Worm (Caenorhabditis elegans) whole organism, L3 larva: ENCODE results near the gene srh-287.

Experiments used
- R02D3.7 ChIP-seq: fragments of 150-350 bp; optimal IDR thresholded peaks from 2 replicates; lab custom pipeline; 2014; ENCODE audit warnings: missing biosample characterization, missing genetic modification characterization
- ZK546.5 ChIP-seq: sonication (generic microtip); optimal IDR thresholded peaks from 2 replicates; lab custom pipeline; 2017; ENCODE audit warnings: missing biosample characterization, missing genetic modification characterization
- aly-2 ChIP-seq: fragments of 150-350 bp; optimal IDR thresholded peaks from 2 replicates; lab custom pipeline; 2014; ENCODE audit warnings: missing biosample characterization, missing genetic modification characterization
- ama-1 ChIP-seq: fragments of 150-350 bp; optimal IDR thresholded peaks from 2 replicates; lab custom pipeline; 2018
- ceh-16 ChIP-seq: sonication (generic microtip); optimal IDR thresholded peaks from 2 replicates; lab custom pipeline; 2017; ENCODE audit warnings: missing biosample characterization, missing genetic modification characterization
- ceh-82 ChIP-seq: fragments of 150-350 bp; optimal IDR thresholded peaks from 2 replicates; lab custom pipeline; 2014; ENCODE audit warnings: missing biosample characterization, missing genetic modification characterization
- ceh-9 ChIP-seq: sonication (generic microtip); optimal IDR thresholded peaks from 2 replicates; lab custom pipeline; 2018; ENCODE audit warnings: missing biosample characterization, missing genetic modification characterization
- daf-12 ChIP-seq: fragments of 150-350 bp; optimal IDR thresholded peaks from 2 replicates; lab custom pipeline; 2014; ENCODE audit warnings: missing biosample characterization, missing genetic modification reagents, missing genetic modification characterization
- egl-27 ChIP-seq: sonication (generic microtip); optimal IDR thresholded peaks from 4 replicates; lab custom pipeline; 2017; ENCODE audit warnings: missing biosample characterization, missing genetic modification reagents, missing genetic modification characterization
- egl-5 ChIP-seq: fragments of 150-350 bp; optimal IDR thresholded peaks from 2 replicates; lab custom pipeline; 2017; ENCODE audit warnings: missing biosample characterization, missing genetic modification reagents, missing genetic modification characterization, inconsistent platforms
- elt-1 ChIP-seq: fragments of 150-350 bp; optimal IDR thresholded peaks from 2 replicates; lab custom pipeline; 2014; ENCODE audit warnings: missing biosample characterization, missing genetic modification characterization
- elt-2 ChIP-seq: sonication (generic microtip); optimal IDR thresholded peaks from 2 replicates; lab custom pipeline; 2016; ENCODE audit warnings: missing genetic modification reagents, mild to moderate bottlenecking, missing genetic modification characterization, missing compliant biosample characterization
- eor-1 ChIP-seq, 2 experiments: fragments of 150-350 bp; optimal IDR thresholded peaks; 2 replicates each; lab custom pipeline; 2014 to 2018; ENCODE audit warnings: missing biosample characterization in 2 of 2, missing genetic modification characterization in 2 of 2
- fkh-10 ChIP-seq: sonication (generic microtip); optimal IDR thresholded peaks from 2 replicates; lab custom pipeline; 2017; ENCODE audit warnings: missing biosample characterization, missing genetic modification reagents, missing genetic modification characterization
- fos-1 ChIP-seq: fragments of 150-350 bp; optimal IDR thresholded peaks from 2 replicates; lab custom pipeline; 2014; ENCODE audit warnings: missing biosample characterization, missing genetic modification characterization
- hmg-11 ChIP-seq: sonication (generic microtip); optimal IDR thresholded peaks from 2 replicates; lab custom pipeline; 2016; ENCODE audit warnings: missing genetic modification characterization, missing compliant biosample characterization
- jun-1 ChIP-seq: fragments of 150-350 bp; optimal IDR thresholded peaks from 2 replicates; lab custom pipeline; 2014; ENCODE audit warnings: missing biosample characterization, missing genetic modification reagents, missing genetic modification characterization
- lin-15B ChIP-seq: fragments of 150-350 bp; optimal IDR thresholded peaks from 2 replicates; lab custom pipeline; 2014; ENCODE audit warnings: missing biosample characterization, missing genetic modification characterization
- lin-39 ChIP-seq: fragments of 150-350 bp; optimal IDR thresholded peaks from 2 replicates; lab custom pipeline; 2018; ENCODE audit warnings: missing biosample characterization, missing genetic modification reagents, missing genetic modification characterization
- lsy-12 ChIP-seq: sonication (generic microtip); optimal IDR thresholded peaks from 2 replicates; lab custom pipeline; 2016; ENCODE audit warnings: mild to moderate bottlenecking, missing genetic modification characterization, missing compliant biosample characterization
- nfya-1 ChIP-seq: sonication (generic microtip); optimal IDR thresholded peaks from 2 replicates; lab custom pipeline; 2017; ENCODE audit warnings: missing genetic modification characterization, mild to moderate bottlenecking, missing compliant biosample characterization, antibody characterized with exemption, moderate library complexity; ENCODE audit not compliant: insufficient read depth
- nhr-11 ChIP-seq: fragments of 150-350 bp; optimal IDR thresholded peaks from 2 replicates; lab custom pipeline; 2014; ENCODE audit warnings: missing biosample characterization, missing genetic modification characterization
- nhr-23 ChIP-seq: fragments of 150-350 bp; optimal IDR thresholded peaks from 2 replicates; lab custom pipeline; 2014; ENCODE audit warnings: missing biosample characterization, missing genetic modification reagents, missing genetic modification characterization
- nhr-237 ChIP-seq: fragments of 150-350 bp; optimal IDR thresholded peaks from 2 replicates; lab custom pipeline; 2014; ENCODE audit warnings: missing biosample characterization, missing genetic modification characterization
- nhr-28 ChIP-seq: fragments of 150-350 bp; optimal IDR thresholded peaks from 2 replicates; lab custom pipeline; 2014; ENCODE audit warnings: missing biosample characterization, missing genetic modification characterization
- nhr-76 ChIP-seq: fragments of 150-350 bp; sonication (generic microtip); optimal IDR thresholded peaks from 5 replicates; lab custom pipeline; 2014; ENCODE audit warnings: missing biosample characterization, missing genetic modification characterization
- nhr-77 ChIP-seq: fragments of 150-350 bp; optimal IDR thresholded peaks from 2 replicates; lab custom pipeline; 2014; ENCODE audit warnings: missing biosample characterization, missing genetic modification characterization
- pqm-1 ChIP-seq: fragments of 150-350 bp; optimal IDR thresholded peaks from 2 replicates; lab custom pipeline; 2017; ENCODE audit warnings: missing biosample characterization, missing genetic modification characterization, inconsistent platforms
- sea-2 ChIP-seq: fragments of 150-350 bp; sonication (generic microtip); optimal IDR thresholded peaks from 4 replicates; lab custom pipeline; 2014; ENCODE audit warnings: missing biosample characterization, missing genetic modification reagents, missing genetic modification characterization
- snpc-4 ChIP-seq: fragments of 150-350 bp; optimal IDR thresholded peaks from 2 replicates; lab custom pipeline; 2014; ENCODE audit warnings: missing biosample characterization, missing genetic modification characterization
- tbx-2 ChIP-seq: sonication (generic microtip); optimal IDR thresholded peaks from 2 replicates; lab custom pipeline; 2016; ENCODE audit warnings: mild to moderate bottlenecking, missing genetic modification characterization, missing compliant biosample characterization
- unc-39 ChIP-seq: sonication (generic microtip); optimal IDR thresholded peaks from 4 replicates; lab custom pipeline; 2017; ENCODE audit warnings: missing biosample characterization, missing genetic modification characterization
- unc-62 ChIP-seq: fragments of 150-350 bp; sonication (generic microtip); optimal IDR thresholded peaks from 4 replicates; lab custom pipeline; 2014; ENCODE audit warnings: missing biosample characterization, missing genetic modification reagents, missing genetic modification characterization
- zag-1 ChIP-seq: fragments of 150-350 bp; optimal IDR thresholded peaks from 2 replicates; lab custom pipeline; 2014; ENCODE audit warnings: missing biosample characterization, missing genetic modification characterization
- ztf-11 ChIP-seq: fragments of 150-350 bp; optimal IDR thresholded peaks from 2 replicates; lab custom pipeline; 2014; ENCODE audit warnings: missing biosample characterization, missing genetic modification characterization

srh-287 gene

ce11 chrV:17821805-17822204 lies 21.2 kb downstream of the srh-287 start, which contains the start of gene srh-300:
srh-300 (plus strand) TSS chrV:17822105.
- TF ChIP-seq fkh-10 (GFP tag; lab: Kevin White, UChicago) (no peak), ztf-11 (no peak), nfya-1 (tag; lab: Kevin White, UChicago) (no peak), egl-27 (tag; lab: Kevin White, UChicago) (no peak), hmg-11 (tag; lab: Kevin White, UChicago) (no peak), nhr-28 (tag; lab: Kevin White, UChicago) (no peak), jun-1 (tag; lab: Kevin White, UChicago) (no peak), lsy-12 (tag; lab: Kevin White, UChicago) (no peak), zag-1 (tag; lab: Kevin White, UChicago) (no peak), nhr-23 (tag; lab: Kevin White, UChicago) (no peak), tbx-2 (tag; lab: Kevin White, UChicago) (no peak), sea-2 (GFP tag; lab: Kevin White, UChicago) (no peak), ZK546.5 (tag; lab: Kevin White, UChicago) (no peak), unc-39 (no peak), elt-2 (tag; lab: Kevin White, UChicago) (no peak), ceh-16 (tag; lab: Kevin White, UChicago) (no peak), pqm-1 (no peak), ceh-9 (no peak), aly-2 (tag; lab: Kevin White, UChicago) (no peak)

ce11 chrV:17824610-17825009 lies 24.0 kb downstream of the srh-287 start, which contains the start of gene srh-301:
srh-301 (plus strand) TSS chrV:17824910.
- no peak for TF ChIP-seq nhr-11
- TF ChIP-seq elt-1 (tag; lab: Kevin White, UChicago), result no peak
- no peak for TF ChIP-seq eor-1 (tag; optimal IDR thresholded peaks at IDR 0.05; lab: Kevin White, UChicago)
- no peak for TF ChIP-seq ceh-16 (tag; lab: Kevin White, UChicago)
- no peak for TF ChIP-seq nhr-237 (tag; lab: Kevin White, UChicago)
- TF ChIP-seq nhr-77 (tag; lab: Kevin White, UChicago), result no peak
- TF ChIP-seq pqm-1, result no peak
- no peak for TF ChIP-seq daf-12 (tag; lab: Kevin White, UChicago)
- TF ChIP-seq zag-1 (tag; lab: Kevin White, UChicago), result no peak
- no peak for TF ChIP-seq lin-15B (tag; lab: Kevin White, UChicago)
- TF ChIP-seq ceh-9, result no peak
- no peak for TF ChIP-seq ZK546.5 (tag; lab: Kevin White, UChicago)
- no peak for TF ChIP-seq ama-1 (lab: Kevin White, UChicago)
- no peak for TF ChIP-seq tbx-2 (tag; lab: Kevin White, UChicago)
- TF ChIP-seq unc-62 (GFP tag; lab: Kevin White, UChicago), result no peak
- TF ChIP-seq nhr-76 (tag; lab: Kevin White, UChicago), result no peak
- no peak for TF ChIP-seq egl-5 (tag; lab: Kevin White, UChicago)
- TF ChIP-seq lin-39 (tag; lab: Kevin White, UChicago), result no peak
- no peak for TF ChIP-seq R02D3.7 (tag; lab: Kevin White, UChicago)

- TF ChIP-seq R02D3.7 (tag; lab: Kevin White, UChicago), result no peak
- no peak for TF ChIP-seq nhr-11
- TF ChIP-seq jun-1 (tag; lab: Kevin White, UChicago), result no peak
- no peak for TF ChIP-seq sea-2 (GFP tag; lab: Kevin White, UChicago)
- TF ChIP-seq snpc-4 (tag; lab: Kevin White, UChicago), result no peak
- TF ChIP-seq fos-1, result no peak
- TF ChIP-seq hmg-11 (tag; lab: Kevin White, UChicago), result no peak
Observed at ce11 chrV:17828310-17828709, 27.7 kb downstream of the srh-287 start, which contains the start of gene srh-304. srh-304 (plus strand) TSS chrV:17828610.

- no peak for TF ChIP-seq lsy-12 (tag; lab: Kevin White, UChicago)
- TF ChIP-seq, all 47 proteins: peak for 0
Observed at ce11 chrV:17831350-17831749, 30.7 kb downstream of the srh-287 start, which contains the start of gene srh-303. srh-303 (plus strand) TSS chrV:17831650.

- no peak for TF ChIP-seq ceh-82 (tag; lab: Kevin White, UChicago)
- no peak for TF ChIP-seq nhr-237 (tag; lab: Kevin White, UChicago)
- TF ChIP-seq fkh-10 (GFP tag; lab: Kevin White, UChicago), result no peak
Observed at ce11 chrV:17844106-17844505, 43.5 kb downstream of the srh-287 start, which contains the start of gene srh-286. srh-286 (minus strand) TSS chrV:17844206.
